Worm (Caenorhabditis elegans) whole organism, late embryonic: Measurements from ENCODE around the gene T01D3.1.

Source experiments
- C08G9.2 ChIP-seq: sonication (generic microtip); optimal IDR thresholded peaks from 2 replicates; lab custom pipeline; 2016; ENCODE audit warnings: mild to moderate bottlenecking, missing genetic modification characterization, moderate library complexity, missing compliant biosample characterization
- ama-1 ChIP-seq: fragments of 150-350 bp; optimal IDR thresholded peaks from 2 replicates; lab custom pipeline; 2014
- ceh-2 ChIP-seq: sonication (generic microtip); optimal IDR thresholded peaks from 2 replicates; lab custom pipeline; 2016; ENCODE audit warnings: missing genotype, missing genetic modification characterization, missing compliant biosample characterization
- ceh-31 ChIP-seq: sonication (generic microtip); optimal IDR thresholded peaks from 2 replicates; lab custom pipeline; 2016; ENCODE audit warnings: missing genetic modification characterization, missing compliant biosample characterization
- fkh-10 ChIP-seq: fragments of 150-350 bp; optimal IDR thresholded peaks from 2 replicates; lab custom pipeline; 2014; ENCODE audit warnings: missing biosample characterization, missing genetic modification reagents, missing genetic modification characterization
- nhr-11 ChIP-seq: fragments of 150-350 bp; optimal IDR thresholded peaks from 2 replicates; lab custom pipeline; 2014; ENCODE audit warnings: missing biosample characterization, missing genetic modification characterization
- pqm-1 ChIP-seq: sonication (generic microtip); optimal IDR thresholded peaks from 2 replicates; lab custom pipeline; 2016; ENCODE audit warnings: missing genetic modification characterization, missing compliant biosample characterization
- rnt-1 ChIP-seq: sonication (generic microtip); optimal IDR thresholded peaks from 2 replicates; lab custom pipeline; 2016; ENCODE audit warnings: missing genetic modification characterization, missing compliant biosample characterization

- TF ChIP-seq ceh-2 (tag; lab: Kevin White, UChicago) (no peak), rnt-1 (tag; lab: Kevin White, UChicago) (no peak), ama-1 (lab: Kevin White, UChicago) (no peak), fkh-10 (GFP tag; lab: Kevin White, UChicago) (no peak), nhr-11 (tag; lab: Kevin White, UChicago) (no peak), pqm-1 (tag; lab: Kevin White, UChicago) (no peak), C08G9.2 (no peak), ceh-31 (tag; lab: Kevin White, UChicago) (no peak)
Measured at ce11 chrV:13650800-13651199, 38.9 kb upstream of the T01D3.1 start.
